Fruit fly (Drosophila melanogaster) whole organism, wandering third instar larva: ENCODE measurements around the gene CG13841.

ENCODE experiments used
- Abd-B ChIP-seq: fragments of >200 bp; optimal IDR thresholded peaks from 2 replicates; lab custom pipeline; 2017; ENCODE audit warnings: missing biosample characterization, missing genetic modification characterization
- CG32264 ChIP-seq: fragments of 200-800 bp; sonication (Bioruptor generic); optimal IDR thresholded peaks from 2 replicates; lab custom pipeline; 2016; ENCODE audit warnings: missing biosample characterization, missing genetic modification characterization
- CG9705 ChIP-seq: fragments of 200-800 bp; sonication (Bioruptor generic); optimal IDR thresholded peaks from 2 replicates; lab custom pipeline; 2018; ENCODE audit warnings: missing biosample characterization, mild to moderate bottlenecking, missing genetic modification characterization
- CrebA ChIP-seq: fragments of 200-800 bp; sonication (Bioruptor generic); optimal IDR thresholded peaks from 2 replicates; lab custom pipeline; 2016; ENCODE audit warnings: missing biosample characterization, mild to moderate bottlenecking, missing genetic modification characterization, borderline replicate concordance
- Dfd ChIP-seq: fragments of >200 bp; optimal IDR thresholded peaks from 2 replicates; lab custom pipeline; 2017; ENCODE audit warnings: missing biosample characterization, missing genetic modification characterization
- Dif ChIP-seq: fragments of 200-275, 200-300 bp; sonication (Bioruptor generic); optimal IDR thresholded peaks from 2 replicates; lab custom pipeline; 2018; ENCODE audit warnings: missing biosample characterization, missing genetic modification characterization; ENCODE audit not compliant: partially characterized antibody
- GATAd ChIP-seq: sonication (Bioruptor generic); optimal IDR thresholded peaks from 2 replicates; lab custom pipeline; 2016; ENCODE audit warnings: missing biosample characterization, missing genetic modification characterization
- Hnf4 ChIP-seq: fragments of 200-800 bp; sonication (Bioruptor generic); optimal IDR thresholded peaks from 2 replicates; lab custom pipeline; 2016; ENCODE audit warnings: missing biosample characterization, mild to moderate bottlenecking, missing genetic modification characterization
- Hr78 ChIP-seq: fragments of >200 bp; optimal IDR thresholded peaks from 2 replicates; lab custom pipeline; 2017; ENCODE audit warnings: missing biosample characterization, missing genetic modification characterization
- Hr83 ChIP-seq: fragments of 200-300 bp; sonication (Bioruptor generic); optimal IDR thresholded peaks from 2 replicates; lab custom pipeline; 2016; ENCODE audit warnings: missing biosample characterization, mild to moderate bottlenecking, missing genetic modification characterization, moderate library complexity; ENCODE audit not compliant: poor library complexity, severe bottlenecking
- Jra ChIP-seq: sonication (Bioruptor generic); optimal IDR thresholded peaks from 2 replicates; lab custom pipeline; 2016; ENCODE audit warnings: missing biosample characterization, missing genetic modification characterization
- N ChIP-seq: fragments of >200 bp; optimal IDR thresholded peaks from 2 replicates; lab custom pipeline; 2018; ENCODE audit warnings: missing biosample characterization, missing external identifiers, missing genetic modification characterization
- OdsH ChIP-seq: fragments of 200-800 bp; sonication (Bioruptor generic); optimal IDR thresholded peaks from 2 replicates; lab custom pipeline; 2016; ENCODE audit warnings: missing biosample characterization, mild to moderate bottlenecking, missing genetic modification characterization
- Rel ChIP-seq, 2 experiments: fragments of 200-800 bp; sonication (Bioruptor generic) in 1 of 2; optimal IDR thresholded peaks; 2 replicates in 1 of 2; 3 replicates in 1 of 2; lab custom pipeline; 2016 to 2019; ENCODE audit warnings: mild to moderate bottlenecking in 2 of 2, missing biosample characterization in 2 of 2, missing genetic modification characterization in 2 of 2, moderate library complexity in 1 of 2
- Sp1 ChIP-seq: fragments of 200-800 bp; sonication (Bioruptor generic); optimal IDR thresholded peaks from 3 replicates; lab custom pipeline; 2019; ENCODE audit warnings: missing biosample characterization, mild to moderate bottlenecking, missing genetic modification characterization, moderate library complexity
- Vsx2 ChIP-seq: fragments of 200-300, 225-300 bp; sonication (Bioruptor generic); optimal IDR thresholded peaks from 2 replicates; lab custom pipeline; 2018; ENCODE audit warnings: missing biosample characterization, missing genetic modification characterization; ENCODE audit not compliant: partially characterized antibody
- br ChIP-seq: fragments of 200-800 bp; sonication (Bioruptor generic); optimal IDR thresholded peaks from 2 replicates; lab custom pipeline; 2016; ENCODE audit warnings: missing biosample characterization, missing genetic modification characterization
- brk ChIP-seq: fragments of 200-800 bp; sonication (Bioruptor generic); optimal IDR thresholded peaks from 2 replicates; lab custom pipeline; 2016; ENCODE audit warnings: missing biosample characterization, mild to moderate bottlenecking, missing genetic modification characterization
- dsf ChIP-seq: sonication (Bioruptor generic); optimal IDR thresholded peaks from 2 replicates; lab custom pipeline; 2016; ENCODE audit warnings: missing biosample characterization, missing genetic modification characterization, borderline replicate concordance
- ey ChIP-seq: fragments of 200-800 bp; sonication (Bioruptor generic); optimal IDR thresholded peaks from 2 replicates; lab custom pipeline; 2016; ENCODE audit warnings: missing biosample characterization, missing genetic modification characterization
- foxo ChIP-seq, 2 experiments: fragments of 200-800 bp; sonication (Bioruptor generic); optimal IDR thresholded peaks; 2 replicates in 1 of 2; 3 replicates in 1 of 2; lab custom pipeline; 2016 to 2017; ENCODE audit warnings: missing biosample characterization in 2 of 2, missing genetic modification characterization in 2 of 2
- fru ChIP-seq: fragments of 200-800 bp; sonication (Bioruptor generic); optimal IDR thresholded peaks from 3 replicates; lab custom pipeline; 2016; ENCODE audit warnings: missing biosample characterization, mild to moderate bottlenecking, missing genetic modification characterization
- h ChIP-seq: fragments of 200-800 bp; sonication (Bioruptor generic); optimal IDR thresholded peaks from 3 replicates; lab custom pipeline; 2016; ENCODE audit warnings: missing biosample characterization, mild to moderate bottlenecking, missing genetic modification characterization
- jim ChIP-seq: fragments of 175-275, 200-325 bp; sonication (Bioruptor generic); optimal IDR thresholded peaks from 2 replicates; lab custom pipeline; 2016; ENCODE audit warnings: missing biosample characterization, mild to moderate bottlenecking, missing genetic modification characterization
- pan ChIP-seq: fragments of >200 bp; optimal IDR thresholded peaks from 2 replicates; lab custom pipeline; 2017
- psq ChIP-seq: fragments of 200-800 bp; sonication (Bioruptor generic); optimal IDR thresholded peaks from 3 replicates; lab custom pipeline; 2017; ENCODE audit warnings: missing biosample characterization, mild to moderate bottlenecking, missing genetic modification characterization, moderate library complexity
- rgr ChIP-seq: fragments of 200-800 bp; sonication (Bioruptor generic); optimal IDR thresholded peaks from 3 replicates; lab custom pipeline; 2016; ENCODE audit warnings: missing biosample characterization, mild to moderate bottlenecking, missing genetic modification characterization
- sv ChIP-seq: fragments of 200-800 bp; sonication (Bioruptor generic); optimal IDR thresholded peaks from 3 replicates; lab custom pipeline; 2016; ENCODE audit warnings: missing biosample characterization, missing genetic modification characterization
- tai ChIP-seq: sonication (Bioruptor generic); optimal IDR thresholded peaks from 2 replicates; lab custom pipeline; 2016; ENCODE audit warnings: missing biosample characterization, missing genetic modification characterization
- usp ChIP-seq: fragments of >200 bp; optimal IDR thresholded peaks from 2 replicates; lab custom pipeline; 2017; ENCODE audit warnings: missing biosample characterization, missing genetic modification characterization
- woc ChIP-seq: sonication (Bioruptor generic); optimal IDR thresholded peaks from 2 replicates; lab custom pipeline; 2016; ENCODE audit warnings: missing biosample characterization, mild to moderate bottlenecking, missing genetic modification characterization

Gene CG13841

DNA sequence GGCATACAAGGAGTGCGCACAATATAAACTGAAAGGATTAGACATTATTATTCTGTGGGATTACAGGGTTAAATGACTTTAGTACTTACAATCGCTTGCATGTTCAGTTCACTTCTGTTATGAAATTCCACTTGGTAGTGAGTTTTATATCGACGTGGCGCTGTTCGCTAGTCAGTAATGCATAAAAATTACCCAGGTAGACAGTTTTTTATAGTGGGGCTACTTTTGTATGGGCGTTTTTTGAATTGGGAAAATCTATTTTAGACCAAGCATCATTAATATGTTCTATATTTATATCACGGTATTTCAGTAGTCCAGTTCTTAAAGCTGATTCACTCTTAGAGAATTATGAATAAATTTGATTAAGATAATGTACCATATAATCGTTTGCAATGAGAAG, 4.2 kb upstream of the CG13841 start, which contains the start of gene CG43095:
CG43095 (minus strand) TSS at position 101 of the 400 bp plus-strand sequence.
- no peak for TF ChIP-seq Hr83 (GFP tag; lab: Kevin White, UChicago)
- TF ChIP-seq GATAd (GFP tag; lab: Kevin White, UChicago), result no peak
- TF ChIP-seq Hr78 (GFP tag; lab: Kevin White, UChicago), result no peak
- TF ChIP-seq dsf (GFP tag; lab: Kevin White, UChicago), result no peak
- no peak for TF ChIP-seq tai (GFP tag; lab: Kevin White, UChicago)
- TF ChIP-seq Vsx2 (GFP tag; lab: Kevin White, UChicago), result no peak
- TF ChIP-seq foxo (GFP tag; optimal IDR thresholded peaks at IDR 0.05; lab: Kevin White, UChicago), result no peak
- no peak for TF ChIP-seq Sp1 (GFP tag; lab: Kevin White, UChicago)
- no peak for TF ChIP-seq Abd-B (GFP tag; lab: Kevin White, UChicago)
- TF ChIP-seq Rel (GFP tag; optimal IDR thresholded peaks at IDR 0.05; lab: Kevin White, UChicago), result no peak
- TF ChIP-seq Rel (tag; optimal IDR thresholded peaks at IDR 0.05; lab: Kevin White, UChicago), result no peak
- TF ChIP-seq woc (GFP tag; lab: Kevin White, UChicago), result no peak
- TF ChIP-seq brk (GFP tag; lab: Kevin White, UChicago), result no peak
- no peak for TF ChIP-seq Hnf4

DNA sequence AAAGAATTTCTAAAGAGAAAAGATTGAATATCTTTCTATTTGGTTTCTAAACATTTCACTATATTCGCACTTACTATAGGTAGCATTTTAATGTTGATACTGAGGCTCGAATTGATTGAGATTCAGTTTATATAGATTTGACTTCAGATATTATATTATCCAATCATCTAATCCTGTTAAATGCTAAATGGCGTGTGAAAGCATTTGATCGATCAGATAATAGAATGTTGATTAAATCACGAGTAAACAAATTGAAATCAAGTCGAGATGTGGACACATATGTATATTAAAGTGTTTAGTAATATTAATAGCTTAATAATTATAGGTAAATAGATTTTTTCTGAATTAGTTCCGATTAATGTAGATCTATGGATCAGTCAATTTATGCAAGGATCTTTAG, 3.4 kb upstream of the CG13841 start, which contains the start of gene CG43094:
CG43094 (minus strand) TSS at position 101 of the 400 bp plus-strand sequence.
- TF ChIP-seq br (GFP tag; lab: Kevin White, UChicago), result no peak
- TF ChIP-seq Dif (GFP tag; lab: Kevin White, UChicago), result no peak
- TF ChIP-seq pan (lab: Kevin White, UChicago), result no peak
- TF ChIP-seq fru, result no peak
- no peak for TF ChIP-seq Dfd (GFP tag; lab: Kevin White, UChicago)
- no peak for TF ChIP-seq rgr (GFP tag; lab: Kevin White, UChicago)
- TF ChIP-seq CG9705 (GFP tag; lab: Kevin White, UChicago), result no peak
- TF ChIP-seq sv (GFP tag; lab: Kevin White, UChicago), result no peak
- TF ChIP-seq psq (GFP tag; lab: Kevin White, UChicago), result no peak
- TF ChIP-seq Sp1 (GFP tag; lab: Kevin White, UChicago), result no peak

DNA sequence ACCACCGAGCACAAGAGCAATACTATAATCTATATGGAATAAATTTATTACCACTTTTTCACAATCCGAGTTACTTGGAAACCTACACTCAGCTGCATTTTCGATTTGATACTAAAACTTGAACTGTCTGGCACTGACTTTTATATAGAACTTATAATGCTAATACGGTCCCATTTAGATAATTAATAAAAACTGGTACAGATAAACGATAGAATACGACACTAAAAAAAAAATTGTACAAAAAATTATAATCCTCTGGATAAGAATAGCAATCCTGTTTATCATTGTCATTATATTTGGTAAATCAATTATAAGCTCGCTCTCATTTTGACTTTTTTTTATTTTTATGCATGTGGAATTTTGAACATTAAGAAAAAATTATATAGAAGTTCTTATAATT, 2.7 kb upstream of the CG13841 start, which contains the start of gene CG43093:
CG43093 (minus strand) TSS at position 101 of the 400 bp plus-strand sequence.
- TF ChIP-seq CG9705 (GFP tag; lab: Kevin White, UChicago) (no peak), h (no peak), rgr (GFP tag; lab: Kevin White, UChicago) (no peak), jim (GFP tag; lab: Kevin White, UChicago) (no peak), pan (lab: Kevin White, UChicago) (no peak), N (GFP tag; lab: Kevin White, UChicago) (no peak), ey (GFP tag; lab: Kevin White, UChicago) (no peak), foxo (GFP tag; optimal IDR thresholded peaks at IDR 0.05; lab: Kevin White, UChicago) (no peak), usp (GFP tag; lab: Kevin White, UChicago) (no peak), br (GFP tag; lab: Kevin White, UChicago) (no peak)

DNA sequence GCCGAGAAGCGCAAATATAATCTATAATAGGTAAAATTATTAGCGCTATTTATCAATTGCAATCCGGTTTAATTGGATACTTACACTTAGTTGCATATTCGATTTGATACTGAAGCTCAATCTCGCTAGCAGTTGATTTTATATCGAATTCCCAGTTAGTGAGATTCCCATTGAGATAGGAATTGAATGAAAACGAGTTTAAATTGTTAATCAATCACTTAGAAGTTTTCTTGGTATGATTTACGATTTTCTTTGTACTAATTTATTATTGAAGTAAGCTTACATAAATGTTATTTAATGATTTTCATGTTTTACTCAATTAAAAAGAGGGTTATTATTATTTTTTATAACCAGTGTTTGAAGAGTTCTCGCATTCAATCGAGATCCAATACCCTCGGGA, 2.1 kb upstream of the CG13841 start, which contains the start of gene CG43092:
CG43092 (minus strand) TSS at position 101 of the 400 bp plus-strand sequence.
- TF ChIP-seq br (GFP tag; lab: Kevin White, UChicago) (no peak), Vsx2 (GFP tag; lab: Kevin White, UChicago) (no peak)

DNA sequence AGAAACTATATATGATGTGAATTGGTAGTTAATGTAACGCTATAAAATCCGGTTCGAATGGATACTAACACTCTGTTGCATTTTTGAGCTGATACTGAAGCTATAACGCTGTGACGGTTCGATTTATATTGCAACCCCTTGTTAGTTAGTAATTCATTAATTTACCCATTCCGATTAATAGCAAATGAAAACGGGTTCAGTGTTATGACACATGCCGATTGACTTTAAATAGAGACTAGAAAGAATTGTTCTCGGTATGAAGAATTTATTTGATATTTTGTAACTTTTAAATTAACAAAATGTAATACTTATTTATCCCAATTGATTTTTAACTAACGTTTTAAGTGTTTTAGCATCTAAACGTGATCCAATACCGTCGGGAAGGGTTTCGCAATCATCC, 1.1 kb upstream of the CG13841 start, which contains the start of gene CG43091:
CG43091 (minus strand) TSS at position 101 of the 400 bp plus-strand sequence.
- TF ChIP-seq brk (GFP tag; lab: Kevin White, UChicago), result no peak
- TF ChIP-seq CG32264 (GFP tag; lab: Kevin White, UChicago), result no peak
- no peak for TF ChIP-seq dsf (GFP tag; lab: Kevin White, UChicago)
- TF ChIP-seq Sp1 (GFP tag; lab: Kevin White, UChicago), result no peak
- TF ChIP-seq, all 38 proteins: peak for 0

DNA sequence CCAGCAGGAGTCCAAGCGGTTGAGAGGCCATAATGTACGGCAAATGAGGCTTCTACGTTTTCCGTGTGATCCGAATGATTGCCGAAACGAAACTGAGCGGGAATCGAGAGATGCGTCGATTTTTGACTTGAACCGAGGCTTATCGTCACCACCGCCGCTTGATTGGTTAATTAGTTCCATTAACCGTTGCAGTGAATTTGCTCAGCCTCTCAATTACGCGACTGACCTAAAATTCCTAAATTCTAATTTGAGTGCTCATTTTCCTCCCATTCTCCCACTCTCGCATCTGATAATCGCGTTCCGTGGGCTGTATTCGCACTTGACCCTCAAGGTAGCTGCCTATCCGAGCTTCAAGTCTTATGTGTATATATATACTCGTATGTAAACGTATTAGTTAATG, 1.4 kb downstream of the CG13841 start, which contains the start of gene Nepl15:
Nepl15 (minus strand) TSS at position 101 of the 400 bp plus-strand sequence.
- no peak for TF ChIP-seq brk (GFP tag; lab: Kevin White, UChicago)
- no peak for TF ChIP-seq jim (GFP tag; lab: Kevin White, UChicago)
- TF ChIP-seq dsf (GFP tag; lab: Kevin White, UChicago), result no peak
- TF ChIP-seq GATAd (GFP tag; lab: Kevin White, UChicago), result no peak
- TF ChIP-seq CrebA, result no peak
- no peak for TF ChIP-seq tai (GFP tag; lab: Kevin White, UChicago)
- no peak for TF ChIP-seq Jra (GFP tag; lab: Kevin White, UChicago)
- TF ChIP-seq OdsH (GFP tag; lab: Kevin White, UChicago), result no peak
- TF ChIP-seq Dfd (GFP tag; lab: Kevin White, UChicago), result no peak
- no peak for TF ChIP-seq fru
- no peak for TF ChIP-seq pan (lab: Kevin White, UChicago)
- TF ChIP-seq N (GFP tag; lab: Kevin White, UChicago), result no peak
- TF ChIP-seq CG9705 (GFP tag; lab: Kevin White, UChicago), result no peak
- TF ChIP-seq, all 38 proteins: peak for 0
